Worm (Caenorhabditis elegans) whole organism, L2 larva: ENCODE results near the gene F08G12.1.

Experiments used
- C34F6.9 ChIP-seq: fragments of 150-350 bp; optimal IDR thresholded peaks from 2 replicates; lab custom pipeline; 2014; ENCODE audit warnings: missing biosample characterization, missing genetic modification characterization
- F13H6.1 ChIP-seq: sonication (generic microtip); optimal IDR thresholded peaks from 2 replicates; lab custom pipeline; 2016; ENCODE audit warnings: missing genetic modification characterization, missing compliant biosample characterization
- R02D3.7 ChIP-seq: fragments of 150-350 bp; optimal IDR thresholded peaks from 2 replicates; lab custom pipeline; 2014; ENCODE audit warnings: missing biosample characterization, missing genetic modification characterization
- Y55F3AM.14 ChIP-seq: fragments of 200-800 bp; sonication (Bioruptor generic); optimal IDR thresholded peaks from 2 replicates; lab custom pipeline; 2018; ENCODE audit warnings: mild to moderate bottlenecking, missing genetic modification characterization, missing compliant biosample characterization
- aly-2 ChIP-seq: fragments of 150-350 bp; optimal IDR thresholded peaks from 2 replicates; lab custom pipeline; 2014; ENCODE audit warnings: missing biosample characterization, missing genetic modification characterization
- ama-1 ChIP-seq: fragments of 150-350 bp; optimal IDR thresholded peaks from 2 replicates; lab custom pipeline; 2018; ENCODE audit warnings: inconsistent platforms
- blmp-1 ChIP-seq: sonication (generic microtip); optimal IDR thresholded peaks from 2 replicates; lab custom pipeline; 2017; ENCODE audit warnings: missing genetic modification characterization, mild to moderate bottlenecking, missing compliant biosample characterization, antibody characterized with exemption, moderate library complexity; ENCODE audit not compliant: insufficient read depth
- ceh-16 ChIP-seq: fragments of 150-350 bp; optimal IDR thresholded peaks from 2 replicates; lab custom pipeline; 2014; ENCODE audit warnings: missing biosample characterization, missing genetic modification characterization
- dmd-4 ChIP-seq: sonication (generic microtip); optimal IDR thresholded peaks from 2 replicates; lab custom pipeline; 2017; ENCODE audit warnings: missing biosample characterization, missing genetic modification characterization
- egl-27 ChIP-seq: sonication (generic microtip); optimal IDR thresholded peaks from 3 replicates; lab custom pipeline; 2017; ENCODE audit warnings: missing biosample characterization, missing genetic modification reagents, missing genetic modification characterization
- elt-1 ChIP-seq: fragments of 150-350 bp; optimal IDR thresholded peaks from 2 replicates; lab custom pipeline; 2014; ENCODE audit warnings: missing biosample characterization, missing genetic modification characterization
- fos-1 ChIP-seq: fragments of 150-350 bp; optimal IDR thresholded peaks from 2 replicates; lab custom pipeline; 2014; ENCODE audit warnings: missing biosample characterization, missing genetic modification characterization
- lin-11 ChIP-seq: fragments of 150-350 bp; sonication (generic microtip); optimal IDR thresholded peaks from 2 replicates; lab custom pipeline; 2014; ENCODE audit warnings: missing biosample characterization, missing genetic modification characterization, inconsistent platforms, mixed read lengths
- lin-13 ChIP-seq: fragments of 150-350 bp; optimal IDR thresholded peaks from 2 replicates; lab custom pipeline; 2014; ENCODE audit warnings: missing biosample characterization, missing genetic modification reagents, missing genetic modification characterization
- lsy-2 ChIP-seq, 2 experiments: fragments of 150-350 bp in 1 of 2; sonication (generic microtip) in 1 of 2; optimal IDR thresholded peaks; 2 replicates each; lab custom pipeline; 2014 to 2017; ENCODE audit warnings: missing biosample characterization in 2 of 2, missing genetic modification characterization in 2 of 2
- mbf-1 ChIP-seq: sonication (generic microtip); optimal IDR thresholded peaks from 2 replicates; lab custom pipeline; 2017; ENCODE audit warnings: missing biosample characterization, missing genetic modification characterization
- mdl-1 ChIP-seq, 2 experiments: fragments of 150-350 bp in 1 of 2; sonication (generic microtip) in 1 of 2; optimal IDR thresholded peaks; 2 replicates each; lab custom pipeline; 2017; ENCODE audit warnings: missing biosample characterization in 2 of 2, missing genetic modification characterization in 2 of 2
- nhr-10 ChIP-seq: sonication (generic microtip); optimal IDR thresholded peaks from 2 replicates; lab custom pipeline; 2017; ENCODE audit warnings: missing biosample characterization, missing genetic modification characterization
- nhr-11 ChIP-seq: fragments of 150-350 bp; optimal IDR thresholded peaks from 2 replicates; lab custom pipeline; 2014; ENCODE audit warnings: missing biosample characterization, missing genetic modification characterization
- nhr-12 ChIP-seq: fragments of 150-350 bp; optimal IDR thresholded peaks from 2 replicates; lab custom pipeline; 2014; ENCODE audit warnings: missing biosample characterization, missing genetic modification characterization
- nhr-129 ChIP-seq: fragments of 150-350 bp; optimal IDR thresholded peaks from 2 replicates; lab custom pipeline; 2014; ENCODE audit warnings: missing biosample characterization, missing genetic modification characterization
- nhr-23 ChIP-seq: fragments of 150-350 bp; optimal IDR thresholded peaks from 2 replicates; lab custom pipeline; 2014; ENCODE audit warnings: missing biosample characterization, missing genetic modification reagents, missing genetic modification characterization
- nhr-237 ChIP-seq: fragments of 150-350 bp; optimal IDR thresholded peaks from 2 replicates; lab custom pipeline; 2014; ENCODE audit warnings: missing biosample characterization, missing genetic modification characterization
- nhr-25 ChIP-seq: fragments of 150-350 bp; sonication (generic microtip); optimal IDR thresholded peaks from 3 replicates; lab custom pipeline; 2014; ENCODE audit warnings: missing biosample characterization, missing genetic modification characterization
- nhr-77 ChIP-seq: fragments of 150-350 bp; optimal IDR thresholded peaks from 2 replicates; lab custom pipeline; 2014; ENCODE audit warnings: missing biosample characterization, missing genetic modification characterization
- sem-4 ChIP-seq: fragments of 150-350 bp; optimal IDR thresholded peaks from 2 replicates; lab custom pipeline; 2014; ENCODE audit warnings: missing biosample characterization, missing genetic modification reagents, missing genetic modification characterization
- sma-3 ChIP-seq: sonication (generic microtip); optimal IDR thresholded peaks from 2 replicates; lab custom pipeline; 2016; ENCODE audit warnings: missing genetic modification reagents, missing genetic modification characterization, missing compliant biosample characterization
- sma-9 ChIP-seq, 2 experiments: fragments of 150-350 bp in 1 of 2; sonication (generic microtip) in 1 of 2; optimal IDR thresholded peaks; 2 replicates each; lab custom pipeline; 2014 to 2016; ENCODE audit warnings: missing genetic modification characterization in 2 of 2, mild to moderate bottlenecking in 1 of 2, missing biosample characterization in 1 of 2, missing compliant biosample characterization in 1 of 2, missing genetic modification reagents in 1 of 2, moderate library complexity in 1 of 2
- snpc-4 ChIP-seq: fragments of 150-350 bp; optimal IDR thresholded peaks from 2 replicates; lab custom pipeline; 2014; ENCODE audit warnings: missing biosample characterization, missing genetic modification characterization
- unc-55 ChIP-seq: fragments of 150-350 bp; sonication (generic microtip); optimal IDR thresholded peaks from 3 replicates; lab custom pipeline; 2014; ENCODE audit warnings: missing biosample characterization, missing genetic modification reagents, missing genetic modification characterization
- zag-1 ChIP-seq: fragments of 150-350 bp; optimal IDR thresholded peaks from 2 replicates; lab custom pipeline; 2014; ENCODE audit warnings: missing biosample characterization, missing genetic modification characterization
- ztf-1 ChIP-seq: fragments of 200-800 bp; sonication (Bioruptor generic); conservative IDR thresholded peaks from 2 replicates; pipeline ENCODE4 v1.3.6; 2022; ENCODE audit warnings: missing genetic modification characterization, missing compliant biosample characterization
- ztf-11 ChIP-seq: sonication (generic microtip); optimal IDR thresholded peaks from 2 replicates; lab custom pipeline; 2017; ENCODE audit warnings: missing biosample characterization, missing genetic modification characterization

F08G12.1 gene

DNA sequence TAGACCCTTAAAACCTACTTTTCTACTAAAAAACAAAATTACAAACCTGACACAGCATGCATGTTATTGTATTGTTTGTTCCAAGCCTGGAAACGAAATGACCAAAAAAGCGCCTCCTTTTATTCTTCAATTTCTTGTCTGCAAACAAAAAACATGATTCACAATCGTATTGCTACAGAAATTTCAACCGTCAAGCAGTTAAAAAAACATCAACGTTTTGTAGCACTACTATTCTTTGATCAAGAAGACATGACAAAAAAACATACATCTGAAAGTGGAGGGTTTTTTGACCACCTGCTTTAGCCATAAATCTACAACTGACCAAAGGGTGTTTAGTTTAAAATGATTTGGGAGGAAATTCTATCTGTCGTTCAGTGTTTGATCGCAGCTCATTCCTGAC lies 24.5 kb downstream of the F08G12.1 start, which contains the start of gene F38B2.6:
TSS of gene F38B2.6 (minus strand) at position 101 of the 400 bp plus-strand sequence.
- TF ChIP-seq nhr-23 (tag; lab: Kevin White, UChicago) (no peak), elt-1 (tag; lab: Kevin White, UChicago) (no peak), nhr-12 (tag; lab: Kevin White, UChicago) (no peak), blmp-1 (tag; lab: Kevin White, UChicago) (no peak), egl-27 (tag; lab: Kevin White, UChicago) (no peak), Y55F3AM.14 (GFP tag; lab: Kevin White, UChicago) (no peak), C34F6.9 (tag; lab: Kevin White, UChicago) (no peak), mdl-1 (tag; optimal IDR thresholded peaks at IDR 0.05; lab: Kevin White, UChicago) (no peak), zag-1 (tag; lab: Kevin White, UChicago) (no peak), snpc-4 (tag; lab: Kevin White, UChicago) (no peak), nhr-237 (no peak), F13H6.1 (tag; lab: Kevin White, UChicago) (no peak), sma-9 (GFP tag; optimal IDR thresholded peaks at IDR 0.05; lab: Kevin White, UChicago) (no peak), sma-9 (tag; optimal IDR thresholded peaks at IDR 0.05; lab: Kevin White, UChicago) (no peak), lin-13 (GFP tag; lab: Kevin White, UChicago) (no peak)

DNA sequence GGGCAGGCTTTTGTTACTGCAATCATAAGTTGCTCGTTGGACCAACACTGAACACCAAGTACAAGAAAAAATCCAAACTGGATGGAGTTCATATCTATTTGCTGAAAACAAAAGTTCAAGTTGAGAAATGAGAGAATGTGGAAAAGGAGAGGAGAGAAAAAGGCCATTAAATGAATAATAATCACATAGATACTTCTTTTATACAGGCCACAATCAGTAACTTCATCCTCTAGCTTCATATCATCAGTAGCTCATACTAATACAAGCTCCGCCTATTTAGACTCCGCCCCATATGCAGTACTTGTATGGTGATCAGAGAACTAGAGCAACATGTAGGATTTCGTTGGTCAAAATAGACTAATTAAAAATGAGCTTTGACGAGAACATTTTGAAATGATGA lies 26.4 kb downstream of the F08G12.1 start, which contains the start of gene F38B2.2:
TSS of gene F38B2.2 (minus strand) at position 101 of the 400 bp plus-strand sequence.
- TF ChIP-seq C34F6.9 (tag; lab: Kevin White, UChicago) (no peak), egl-27 (tag; lab: Kevin White, UChicago) (no peak), lin-11 (no peak), nhr-129 (tag; lab: Kevin White, UChicago) (no peak), lsy-2 (tag; optimal IDR thresholded peaks at IDR 0.05; lab: Kevin White, UChicago) (no peak), snpc-4 (tag; lab: Kevin White, UChicago) (no peak), nhr-11 (no peak), nhr-10 (tag; lab: Kevin White, UChicago) (no peak), dmd-4 (tag; lab: Kevin White, UChicago) (no peak)

- TF ChIP-seq sma-9 (GFP tag; optimal IDR thresholded peaks at IDR 0.05; lab: Kevin White, UChicago): no peak
- no peak for TF ChIP-seq sma-9 (tag; optimal IDR thresholded peaks at IDR 0.05; lab: Kevin White, UChicago)
- no peak for TF ChIP-seq aly-2 (tag; lab: Kevin White, UChicago)
- no peak for TF ChIP-seq sem-4 (tag; lab: Kevin White, UChicago)
- no peak for TF ChIP-seq snpc-4 (tag; lab: Kevin White, UChicago)
- no peak for TF ChIP-seq mbf-1 (tag; lab: Kevin White, UChicago)
- TF ChIP-seq mdl-1 (tag; optimal IDR thresholded peaks at IDR 0.05; lab: Kevin White, UChicago): no peak
- no peak for TF ChIP-seq sma-3 (GFP tag; lab: Kevin White, UChicago)
- no peak for TF ChIP-seq nhr-25 (tag; lab: Kevin White, UChicago)
- TF ChIP-seq fos-1 (tag; lab: Kevin White, UChicago): no peak
- TF ChIP-seq ztf-11 (tag; lab: Kevin White, UChicago): no peak
- no peak for TF ChIP-seq elt-1 (tag; lab: Kevin White, UChicago)
- TF ChIP-seq ztf-1 (GFP tag; lab: Robert Waterston, UW): no peak
- TF ChIP-seq nhr-77 (tag; lab: Kevin White, UChicago): no peak
- no peak for TF ChIP-seq Y55F3AM.14 (GFP tag; lab: Kevin White, UChicago)
- TF ChIP-seq ceh-16 (tag; lab: Kevin White, UChicago): no peak
- TF ChIP-seq C34F6.9 (tag; lab: Kevin White, UChicago): no peak
- TF ChIP-seq R02D3.7: no peak
- TF ChIP-seq ama-1 (lab: Kevin White, UChicago): no peak
- TF ChIP-seq, all 48 proteins: peak for 0
These were observed 34.8 kb downstream of the F08G12.1 start, which contains the start of gene ifa-1 for ce11 chrX:11270882-11271281. ifa-1 (plus strand) TSS chrX:11271182.

- peak; percentile 31 for TF ChIP-seq unc-55 (GFP tag; lab: Kevin White, UChicago)
- no peak for TF ChIP-seq fos-1 (tag; lab: Kevin White, UChicago)
- TF ChIP-seq, all 48 proteins: peak for 1
These were observed 36.7 kb downstream of the F08G12.1 start, which contains the start of gene C03A3.3 for ce11 chrX:11268970-11269369. C03A3.3 (minus strand) TSS chrX:11269070.
